Fruit fly (Drosophila melanogaster) Kc167 (cell line): ENCODE measurements around the gene Sfp33A2.

Experiments used
- Myc ChIP-seq: fragments of >200 bp; optimal IDR thresholded peaks from 2 replicates; lab custom pipeline; 2017; ENCODE audit warnings: missing external identifiers
- Sin3A ChIP-seq: fragments of >200 bp; optimal IDR thresholded peaks from 2 replicates; lab custom pipeline; 2018; ENCODE audit warnings: missing external identifiers
- h ChIP-seq: fragments of >200 bp; optimal IDR thresholded peaks from 3 replicates; lab custom pipeline; 2018; ENCODE audit warnings: missing external identifiers
- insv ChIP-seq: fragments of >200 bp; optimal IDR thresholded peaks from 3 replicates; lab custom pipeline; 2018; ENCODE audit warnings: missing external identifiers
- psq ChIP-seq: fragments of >200 bp; optimal IDR thresholded peaks from 2 replicates; lab custom pipeline; 2017; ENCODE audit warnings: missing external identifiers
- ttk ChIP-seq: sonication (Bioruptor generic); optimal IDR thresholded peaks from 2 replicates; lab custom pipeline; 2017; ENCODE audit warnings: missing external identifiers

Gene Sfp33A2

dm6 chr2L:11808702-11809583 is 28.6 kb upstream of the Sfp33A2 start, which contains the start of gene crol:
TSS of gene crol (minus strand) at chr2L:11809438.
- no peak for TF ChIP-seq ttk (lab: Kevin White, UChicago)
- no peak for TF ChIP-seq h (lab: Kevin White, UChicago)
- TF ChIP-seq insv, result no peak
- TF ChIP-seq Sin3A (lab: Kevin White, UChicago), result no peak
- no peak for TF ChIP-seq psq (lab: Kevin White, UChicago)
- TF ChIP-seq Myc, result no peak

- TF ChIP-seq Myc (no peak), insv (no peak), psq (lab: Kevin White, UChicago) (no peak), ttk (lab: Kevin White, UChicago) (no peak), h (lab: Kevin White, UChicago) (no peak), Sin3A (lab: Kevin White, UChicago) (no peak)
Measured at dm6 chr2L:11809823-11810222, 27.7 kb upstream of the Sfp33A2 start.

- TF ChIP-seq insv, result no peak
- TF ChIP-seq psq (lab: Kevin White, UChicago), result no peak
- TF ChIP-seq h (lab: Kevin White, UChicago), result no peak
- no peak for TF ChIP-seq Myc
- no peak for TF ChIP-seq Sin3A (lab: Kevin White, UChicago)
- no peak for TF ChIP-seq ttk (lab: Kevin White, UChicago)
Measured at dm6 chr2L:11812781-11813664, 24.5 kb upstream of the Sfp33A2 start.

dm6 chr2L:11813665-11814087 is 23.8 kb upstream of the Sfp33A2 start, which contains the start of gene CycY:
TSS of gene CycY (minus strand) at chr2L:11813780.
- no peak for TF ChIP-seq ttk (lab: Kevin White, UChicago)
- TF ChIP-seq h (lab: Kevin White, UChicago), result no peak
- no peak for TF ChIP-seq psq (lab: Kevin White, UChicago)
- TF ChIP-seq Myc, result no peak
- no peak for TF ChIP-seq insv
- no peak for TF ChIP-seq Sin3A (lab: Kevin White, UChicago)

- TF ChIP-seq Sin3A (lab: Kevin White, UChicago) (no peak), h (lab: Kevin White, UChicago) (peak; percentile 47)
Measured at dm6 chr2L:11816376-11816775, 21.1 kb upstream of the Sfp33A2 start.

dm6 chr2L:11823470-11824162 is 13.9 kb upstream of the Sfp33A2 start:
- no peak for TF ChIP-seq ttk (lab: Kevin White, UChicago)
- TF ChIP-seq Myc, result no peak
- TF ChIP-seq Sin3A (lab: Kevin White, UChicago), result no peak
- no peak for TF ChIP-seq insv
- no peak for TF ChIP-seq h (lab: Kevin White, UChicago)
- TF ChIP-seq psq (lab: Kevin White, UChicago), result no peak

- no peak for TF ChIP-seq ttk (lab: Kevin White, UChicago)
- TF ChIP-seq h (lab: Kevin White, UChicago), result no peak
- no peak for TF ChIP-seq Sin3A (lab: Kevin White, UChicago)
- TF ChIP-seq insv, result no peak
- no peak for TF ChIP-seq Myc
- TF ChIP-seq psq (lab: Kevin White, UChicago), result no peak
Measured at dm6 chr2L:11829277-11829676, 8.2 kb upstream of the Sfp33A2 start, which contains the start of gene esc. TSS of gene esc (minus strand) at chr2L:11829405.

- TF ChIP-seq Myc (no peak), Sin3A (lab: Kevin White, UChicago) (no peak), psq (lab: Kevin White, UChicago) (no peak), insv (no peak), ttk (lab: Kevin White, UChicago) (no peak), h (lab: Kevin White, UChicago) (no peak)
Measured at dm6 chr2L:11833786-11834185, 3.7 kb upstream of the Sfp33A2 start, which contains the start of gene CG45011. TSS of gene CG45011 (plus strand) at chr2L:11834086.

- TF ChIP-seq insv, result no peak
- no peak for TF ChIP-seq h (lab: Kevin White, UChicago)
Measured at dm6 chr2L:11834308-11834707, 3.2 kb upstream of the Sfp33A2 start, which contains the start of gene CG45012. TSS of gene CG45012 (plus strand) at chr2L:11834608.

- TF ChIP-seq h (lab: Kevin White, UChicago) (no peak), ttk (lab: Kevin White, UChicago) (no peak), insv (no peak), Sin3A (lab: Kevin White, UChicago) (no peak), psq (lab: Kevin White, UChicago) (no peak), Myc (no peak)
Measured at dm6 chr2L:11836943-11837342, 570 bp upstream of the Sfp33A2 start, which contains the start of gene Sfp33A4. TSS of gene Sfp33A4 (plus strand) at chr2L:11837243.

dm6 chr2L:11839612-11840011 is 2.1 kb downstream of the Sfp33A2 start, which contains the start of gene Sfp33A3:
TSS of gene Sfp33A3 (plus strand) at chr2L:11839912.
- TF ChIP-seq Sin3A (lab: Kevin White, UChicago), result no peak
- no peak for TF ChIP-seq Myc
- no peak for TF ChIP-seq insv
- no peak for TF ChIP-seq h (lab: Kevin White, UChicago)
- TF ChIP-seq ttk (lab: Kevin White, UChicago), result no peak
- no peak for TF ChIP-seq psq (lab: Kevin White, UChicago)
